Fruit fly (Drosophila melanogaster): ENCODE data around the gene CG13995.

DNA sequence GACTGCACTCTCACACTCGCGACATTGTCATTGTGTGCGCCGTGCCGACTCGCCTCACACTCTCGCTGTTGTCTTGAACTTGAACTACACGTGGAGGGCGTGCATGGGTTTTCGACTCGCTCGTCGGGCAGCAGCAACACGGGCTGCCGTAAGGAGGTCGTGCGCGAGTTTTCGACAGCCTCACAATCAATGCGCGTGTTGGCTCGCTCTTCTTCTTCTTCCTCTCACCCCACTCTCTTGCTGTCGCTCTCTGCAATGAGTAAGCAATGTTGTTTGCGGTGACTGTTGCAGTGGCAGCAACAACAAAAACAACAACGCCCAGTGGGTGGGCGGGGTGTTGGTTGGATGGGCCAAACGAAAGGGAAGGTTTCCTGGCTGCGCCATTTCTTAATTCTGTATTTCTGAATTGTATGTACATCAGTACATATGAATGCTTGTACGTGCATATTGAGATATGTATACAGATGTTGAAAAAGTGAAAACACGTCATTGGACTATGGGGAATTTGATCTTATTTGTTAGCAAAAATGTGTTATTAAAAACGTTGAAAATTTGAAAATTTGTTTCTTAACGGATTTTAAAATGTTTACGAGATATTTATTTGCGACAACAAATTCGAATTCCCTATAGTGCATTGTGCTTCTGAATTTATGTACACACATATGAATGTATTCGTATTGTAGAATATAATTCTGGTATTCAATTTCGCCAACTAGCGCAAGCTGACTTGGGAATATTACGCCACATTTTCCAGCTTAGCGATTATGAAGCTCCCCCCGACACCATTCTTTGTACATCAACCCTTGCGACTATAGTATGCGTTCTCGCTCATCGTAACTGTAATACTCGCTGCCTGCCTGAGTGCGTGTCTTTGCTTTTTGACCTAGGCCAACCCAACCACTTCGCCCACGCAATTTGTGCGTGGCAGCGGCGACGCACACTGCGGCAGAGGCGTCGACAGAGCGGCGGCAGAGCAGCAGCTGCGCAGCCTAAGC lies 34.6 kb downstream of the CG13995 start:
- TF ChIP-seq Clk (GFP tag; optimal IDR thresholded peaks at IDR 0.05) (peak; percentile 47), kay (GFP tag; ENCODE audit: borderline replicate concordance) (peak; percentile 100)

Measured in whole organism, adult.